Worm (Caenorhabditis elegans): ENCODE results near the gene mpdu-1.

The mpdu-1 gene

DNA sequence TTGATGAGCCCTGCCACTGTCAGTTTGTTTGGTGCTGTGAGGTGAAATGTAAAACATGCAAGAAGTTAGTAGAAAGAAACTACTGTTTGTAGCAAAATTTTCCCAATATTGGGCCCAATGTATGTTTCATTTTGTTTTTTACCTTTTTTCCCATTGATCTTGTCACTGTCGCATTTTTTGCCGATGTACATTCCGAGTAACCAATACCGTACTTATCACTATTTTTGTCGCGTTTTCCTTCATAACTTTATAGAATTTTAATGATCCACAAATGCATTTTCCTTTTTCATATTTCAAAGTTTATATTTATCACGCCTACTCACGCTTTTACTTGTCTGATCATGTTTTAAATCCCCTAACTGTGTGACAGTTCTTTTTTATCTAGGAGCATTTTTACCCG is 1.2 kb downstream of the mpdu-1 start:
- TF ChIP-seq lsy-12 (tag; optimal IDR thresholded peaks at IDR 0.05), result no peak

DNA sequence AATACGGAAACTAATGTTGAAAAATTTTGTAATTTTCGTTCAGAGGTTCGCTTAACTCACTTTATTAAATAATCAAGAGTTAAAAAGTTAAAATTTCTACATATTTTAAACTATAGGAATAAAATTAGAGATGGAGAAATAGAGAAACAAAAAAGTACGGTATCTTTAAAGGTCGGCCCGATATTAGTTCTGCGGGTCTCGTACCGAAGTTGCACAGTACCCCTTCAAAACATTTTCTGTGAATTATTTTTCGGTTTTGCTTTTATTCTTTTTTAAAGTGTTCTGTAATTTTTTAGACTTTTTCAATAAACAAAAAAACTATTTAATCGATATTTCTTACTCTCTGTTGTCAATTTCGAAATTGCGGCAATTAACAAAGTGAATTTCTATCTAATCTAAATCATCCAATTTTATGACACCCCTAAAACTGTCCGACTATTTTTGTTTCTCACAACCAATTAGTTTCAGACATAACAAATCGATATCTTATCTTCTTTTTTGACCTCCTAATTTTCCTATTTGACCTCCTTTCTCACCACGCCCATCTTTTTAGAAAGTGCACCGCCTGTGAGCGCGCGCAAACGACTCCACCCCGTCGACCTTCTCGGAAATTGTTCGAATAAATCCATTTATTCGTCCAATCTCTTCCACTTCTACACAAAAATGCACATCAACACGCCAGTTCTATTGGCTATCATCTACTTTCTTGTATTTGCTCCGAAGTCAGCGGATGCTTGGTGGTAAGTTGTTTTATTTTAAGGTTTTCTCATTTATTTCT is 3.3 kb downstream of the mpdu-1 start, which contains the start of gene mom-2:
mom-2 (plus strand) TSS at position 554 of the 778 bp plus-strand sequence.
- no peak for TF ChIP-seq nhr-28 (tag; optimal IDR thresholded peaks at IDR 0.05)
- no peak for TF ChIP-seq mdl-1 (tag; optimal IDR thresholded peaks at IDR 0.05)
- no peak for TF ChIP-seq nfya-1 (tag; optimal IDR thresholded peaks at IDR 0.05; ENCODE audit: insufficient read depth)
- no peak for TF ChIP-seq nhr-67 (tag; optimal IDR thresholded peaks at IDR 0.05)
- no peak for TF ChIP-seq elt-2 (tag; optimal IDR thresholded peaks at IDR 0.05)

DNA sequence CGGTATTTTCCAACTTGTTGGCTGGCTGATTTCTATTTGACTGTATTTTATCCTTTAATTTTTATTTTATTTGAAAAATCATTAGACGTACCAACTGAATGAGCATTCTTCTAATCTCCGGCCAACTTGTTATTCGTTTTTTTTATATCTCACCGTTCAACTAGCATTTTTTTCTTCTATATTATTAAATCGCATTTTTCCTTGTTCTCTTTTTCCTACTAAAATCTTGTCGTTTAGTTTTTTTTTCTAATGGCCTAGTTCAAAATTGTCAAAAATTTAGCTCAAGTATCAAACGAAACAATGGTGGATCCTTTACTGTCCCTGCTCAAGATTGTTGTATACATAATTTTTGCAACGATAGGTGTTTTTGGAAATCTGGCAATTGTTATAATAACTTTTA is 7.6 kb downstream of the mpdu-1 start, which contains the start of gene srsx-22:
srsx-22 (plus strand) TSS at position 301 of the 400 bp plus-strand sequence.
- no peak for TF ChIP-seq fkh-10 (GFP tag; optimal IDR thresholded peaks at IDR 0.05)
- no peak for TF ChIP-seq ZK546.5 (tag; optimal IDR thresholded peaks at IDR 0.05)
- TF ChIP-seq aly-2 (tag; optimal IDR thresholded peaks at IDR 0.05), result no peak
- no peak for TF ChIP-seq mdl-1 (tag; optimal IDR thresholded peaks at IDR 0.05)
- no peak for TF ChIP-seq nhr-76 (tag; optimal IDR thresholded peaks at IDR 0.05)
- TF ChIP-seq nfya-1 (tag; optimal IDR thresholded peaks at IDR 0.05; ENCODE audit: insufficient read depth), result no peak
- no peak for TF ChIP-seq nhr-77 (tag; optimal IDR thresholded peaks at IDR 0.05)

DNA sequence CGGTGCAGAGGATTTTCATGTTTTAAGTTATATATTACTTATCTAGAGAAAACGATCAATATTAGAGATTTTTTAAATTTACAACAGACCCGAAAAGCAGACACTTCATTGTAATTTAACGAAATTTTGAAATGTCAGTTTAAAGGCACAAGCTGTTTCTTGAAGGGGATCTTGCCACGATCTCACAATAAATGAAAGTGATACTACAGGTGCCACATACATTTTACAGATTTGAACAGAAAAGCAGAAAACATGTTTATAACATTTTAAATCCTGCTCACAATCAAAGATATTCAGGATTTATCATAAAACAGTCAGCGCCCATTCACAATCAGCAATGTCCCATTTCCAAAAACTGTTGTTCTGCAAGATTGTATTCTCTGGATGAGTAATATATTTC is 9.0 kb downstream of the mpdu-1 start:
- no peak for TF ChIP-seq elt-3 (tag; optimal IDR thresholded peaks at IDR 0.05)
- TF ChIP-seq ceh-16 (tag; optimal IDR thresholded peaks at IDR 0.05), result no peak
- no peak for TF ChIP-seq ama-1 (optimal IDR thresholded peaks at IDR 0.05)
- no peak for TF ChIP-seq nhr-11 (tag; optimal IDR thresholded peaks at IDR 0.05)
- TF ChIP-seq nhr-67 (tag; optimal IDR thresholded peaks at IDR 0.05), result no peak
- no peak for TF ChIP-seq pqm-1 (tag; optimal IDR thresholded peaks at IDR 0.05)
- TF ChIP-seq zag-1 (tag; optimal IDR thresholded peaks at IDR 0.05), result no peak

DNA sequence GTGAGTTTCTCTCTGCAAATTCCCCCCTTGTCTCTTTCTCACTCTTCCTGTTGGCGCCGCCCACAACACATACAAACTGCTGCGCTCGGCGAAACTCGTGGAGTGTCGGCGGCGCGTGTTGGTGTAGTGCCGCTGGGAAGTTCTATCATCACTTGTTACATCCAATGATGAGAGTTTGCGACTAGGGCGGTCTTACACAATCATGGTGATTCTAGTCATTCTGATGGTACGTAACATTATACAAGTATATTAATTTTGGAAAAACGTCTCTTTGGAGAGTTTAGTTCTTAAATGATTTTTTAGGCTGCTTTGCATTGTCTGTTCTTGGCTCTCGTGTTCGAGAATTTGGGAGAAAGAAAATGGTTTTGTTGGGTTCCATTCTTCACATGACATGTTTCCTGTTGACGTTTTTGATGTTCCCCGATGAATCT is 10.0 kb downstream of the mpdu-1 start:
- TF ChIP-seq mdl-1 (tag; optimal IDR thresholded peaks at IDR 0.05) (no peak), nhr-12 (tag; optimal IDR thresholded peaks at IDR 0.05) (no peak), unc-39 (tag; optimal IDR thresholded peaks at IDR 0.05) (no peak), ama-1 (optimal IDR thresholded peaks at IDR 0.05) (peak; percentile 98), pqm-1 (tag; optimal IDR thresholded peaks at IDR 0.05) (peak; percentile 84), pha-4 (tag; optimal IDR thresholded peaks at IDR 0.05) (peak; percentile 73), sea-2 (GFP tag; optimal IDR thresholded peaks at IDR 0.05) (no peak), daf-12 (tag; optimal IDR thresholded peaks at IDR 0.05) (no peak), fkh-2 (tag; optimal IDR thresholded peaks at IDR 0.05) (no peak), elt-2 (tag; optimal IDR thresholded peaks at IDR 0.05) (peak; percentile 71), fkh-10 (GFP tag; optimal IDR thresholded peaks at IDR 0.05) (no peak), ceh-9 (tag; optimal IDR thresholded peaks at IDR 0.05) (no peak), ztf-11 (tag; optimal IDR thresholded peaks at IDR 0.05) (no peak), zag-1 (tag; optimal IDR thresholded peaks at IDR 0.05) (peak; percentile 9), lsy-12 (tag; optimal IDR thresholded peaks at IDR 0.05) (peak; percentile 36), ztf-4 (tag; optimal IDR thresholded peaks at IDR 0.05) (no peak), R02D3.7 (tag; optimal IDR thresholded peaks at IDR 0.05) (peak; percentile 78), egl-27 (tag; optimal IDR thresholded peaks at IDR 0.05) (peak; percentile 63), ceh-28 (tag; optimal IDR thresholded peaks at IDR 0.05) (peak; percentile 75), nhr-76 (tag; optimal IDR thresholded peaks at IDR 0.05) (no peak), elt-3 (tag; optimal IDR thresholded peaks at IDR 0.05) (peak in 1 of 3 experiments; percentile 14), snpc-4 (tag; optimal IDR thresholded peaks at IDR 0.05) (peak; percentile 99), aly-2 (tag; optimal IDR thresholded peaks at IDR 0.05) (peak; percentile 29), nhr-11 (tag; optimal IDR thresholded peaks at IDR 0.05) (no peak), lin-39 (tag; optimal IDR thresholded peaks at IDR 0.05) (peak; percentile 74), elt-1 (tag; optimal IDR thresholded peaks at IDR 0.05) (peak; percentile 19), fos-1 (tag; optimal IDR thresholded peaks at IDR 0.05) (peak; percentile 13), egl-5 (tag; optimal IDR thresholded peaks at IDR 0.05) (no peak), tbx-2 (tag; optimal IDR thresholded peaks at IDR 0.05) (peak; percentile 74), lin-15B (tag; optimal IDR thresholded peaks at IDR 0.05) (peak; percentile 70), nhr-23 (tag; optimal IDR thresholded peaks at IDR 0.05) (peak; percentile 85), nhr-43 (tag; optimal IDR thresholded peaks at IDR 0.05; ENCODE audit: poor library complexity, severe bottlenecking) (peak; percentile 89), nhr-237 (tag; optimal IDR thresholded peaks at IDR 0.05) (no peak), ceh-82 (tag; optimal IDR thresholded peaks at IDR 0.05) (peak; percentile 69), unc-62 (GFP tag; optimal IDR thresholded peaks at IDR 0.05) (peak; percentile 45), skn-1 (tag; optimal IDR thresholded peaks at IDR 0.05) (peak; percentile 68), eor-1 (tag; optimal IDR thresholded peaks at IDR 0.05) (no peak), nhr-77 (tag; optimal IDR thresholded peaks at IDR 0.05) (peak; percentile 45)

All from whole organism, L3 larva.